Worm (Caenorhabditis elegans) whole organism, L2 larva: ENCODE results near the gene ttr-53.

Experiments
- C34F6.9 ChIP-seq: fragments of 150-350 bp; optimal IDR thresholded peaks from 2 replicates; lab custom pipeline; 2014; ENCODE audit warnings: missing biosample characterization, missing genetic modification characterization
- F13H6.1 ChIP-seq: sonication (generic microtip); optimal IDR thresholded peaks from 2 replicates; lab custom pipeline; 2016; ENCODE audit warnings: missing genetic modification characterization, missing compliant biosample characterization
- R02D3.7 ChIP-seq: fragments of 150-350 bp; optimal IDR thresholded peaks from 2 replicates; lab custom pipeline; 2014; ENCODE audit warnings: missing biosample characterization, missing genetic modification characterization
- Y55F3AM.14 ChIP-seq: fragments of 200-800 bp; sonication (Bioruptor generic); optimal IDR thresholded peaks from 2 replicates; lab custom pipeline; 2018; ENCODE audit warnings: mild to moderate bottlenecking, missing genetic modification characterization, missing compliant biosample characterization
- alr-1 ChIP-seq: fragments of 150-350 bp; optimal IDR thresholded peaks from 2 replicates; lab custom pipeline; 2014; ENCODE audit warnings: missing biosample characterization, missing genetic modification characterization
- aly-2 ChIP-seq: fragments of 150-350 bp; optimal IDR thresholded peaks from 2 replicates; lab custom pipeline; 2014; ENCODE audit warnings: missing biosample characterization, missing genetic modification characterization
- blmp-1 ChIP-seq: sonication (generic microtip); optimal IDR thresholded peaks from 2 replicates; lab custom pipeline; 2017; ENCODE audit warnings: missing genetic modification characterization, mild to moderate bottlenecking, missing compliant biosample characterization, antibody characterized with exemption, moderate library complexity; ENCODE audit not compliant: insufficient read depth
- ceh-16 ChIP-seq: fragments of 150-350 bp; optimal IDR thresholded peaks from 2 replicates; lab custom pipeline; 2014; ENCODE audit warnings: missing biosample characterization, missing genetic modification characterization
- dmd-4 ChIP-seq: sonication (generic microtip); optimal IDR thresholded peaks from 2 replicates; lab custom pipeline; 2017; ENCODE audit warnings: missing biosample characterization, missing genetic modification characterization
- egl-27 ChIP-seq: sonication (generic microtip); optimal IDR thresholded peaks from 3 replicates; lab custom pipeline; 2017; ENCODE audit warnings: missing biosample characterization, missing genetic modification reagents, missing genetic modification characterization
- gmeb-1 ChIP-seq: fragments of 150-350 bp; optimal IDR thresholded peaks from 2 replicates; lab custom pipeline; 2014; ENCODE audit warnings: missing biosample characterization, missing genetic modification characterization
- lin-11 ChIP-seq: fragments of 150-350 bp; sonication (generic microtip); optimal IDR thresholded peaks from 2 replicates; lab custom pipeline; 2014; ENCODE audit warnings: missing biosample characterization, missing genetic modification characterization, inconsistent platforms, mixed read lengths
- lin-13 ChIP-seq: fragments of 150-350 bp; optimal IDR thresholded peaks from 2 replicates; lab custom pipeline; 2014; ENCODE audit warnings: missing biosample characterization, missing genetic modification reagents, missing genetic modification characterization
- lin-39 ChIP-seq: fragments of 150-350 bp; optimal IDR thresholded peaks from 2 replicates; lab custom pipeline; 2014; ENCODE audit warnings: missing biosample characterization, missing genetic modification reagents, missing genetic modification characterization
- mab-5 ChIP-seq: fragments of 150-350 bp; optimal IDR thresholded peaks from 2 replicates; lab custom pipeline; 2014; ENCODE audit warnings: missing biosample characterization, missing genetic modification characterization
- mdl-1 ChIP-seq, 2 experiments: fragments of 150-350 bp in 1 of 2; sonication (generic microtip) in 1 of 2; optimal IDR thresholded peaks; 2 replicates each; lab custom pipeline; 2017; ENCODE audit warnings: missing biosample characterization in 2 of 2, missing genetic modification characterization in 2 of 2
- nhr-10 ChIP-seq: sonication (generic microtip); optimal IDR thresholded peaks from 2 replicates; lab custom pipeline; 2017; ENCODE audit warnings: missing biosample characterization, missing genetic modification characterization
- nhr-11 ChIP-seq: fragments of 150-350 bp; optimal IDR thresholded peaks from 2 replicates; lab custom pipeline; 2014; ENCODE audit warnings: missing biosample characterization, missing genetic modification characterization
- nhr-12 ChIP-seq: fragments of 150-350 bp; optimal IDR thresholded peaks from 2 replicates; lab custom pipeline; 2014; ENCODE audit warnings: missing biosample characterization, missing genetic modification characterization
- nhr-129 ChIP-seq: fragments of 150-350 bp; optimal IDR thresholded peaks from 2 replicates; lab custom pipeline; 2014; ENCODE audit warnings: missing biosample characterization, missing genetic modification characterization
- nhr-21 ChIP-seq: fragments of 150-350 bp; optimal IDR thresholded peaks from 2 replicates; lab custom pipeline; 2014; ENCODE audit warnings: missing biosample characterization, missing genetic modification characterization
- nhr-23 ChIP-seq: fragments of 150-350 bp; optimal IDR thresholded peaks from 2 replicates; lab custom pipeline; 2014; ENCODE audit warnings: missing biosample characterization, missing genetic modification reagents, missing genetic modification characterization
- nhr-237 ChIP-seq: fragments of 150-350 bp; optimal IDR thresholded peaks from 2 replicates; lab custom pipeline; 2014; ENCODE audit warnings: missing biosample characterization, missing genetic modification characterization
- nhr-25 ChIP-seq: fragments of 150-350 bp; sonication (generic microtip); optimal IDR thresholded peaks from 3 replicates; lab custom pipeline; 2014; ENCODE audit warnings: missing biosample characterization, missing genetic modification characterization
- nhr-6 ChIP-seq: fragments of 150-350 bp; optimal IDR thresholded peaks from 2 replicates; lab custom pipeline; 2014; ENCODE audit warnings: missing biosample characterization, missing genetic modification characterization
- nhr-77 ChIP-seq: fragments of 150-350 bp; optimal IDR thresholded peaks from 2 replicates; lab custom pipeline; 2014; ENCODE audit warnings: missing biosample characterization, missing genetic modification characterization
- peb-1 ChIP-seq: fragments of 150-350 bp; optimal IDR thresholded peaks from 2 replicates; lab custom pipeline; 2014; ENCODE audit warnings: missing biosample characterization, missing genetic modification characterization
- sem-4 ChIP-seq: fragments of 150-350 bp; optimal IDR thresholded peaks from 2 replicates; lab custom pipeline; 2014; ENCODE audit warnings: missing biosample characterization, missing genetic modification reagents, missing genetic modification characterization
- skn-1 ChIP-seq: sonication (generic microtip); optimal IDR thresholded peaks from 2 replicates; lab custom pipeline; 2017; ENCODE audit warnings: missing biosample characterization, missing genetic modification characterization
- sma-3 ChIP-seq: sonication (generic microtip); optimal IDR thresholded peaks from 2 replicates; lab custom pipeline; 2016; ENCODE audit warnings: missing genetic modification reagents, missing genetic modification characterization, missing compliant biosample characterization
- sma-9 ChIP-seq, 2 experiments: fragments of 150-350 bp in 1 of 2; sonication (generic microtip) in 1 of 2; optimal IDR thresholded peaks; 2 replicates each; lab custom pipeline; 2014 to 2016; ENCODE audit warnings: missing genetic modification characterization in 2 of 2, mild to moderate bottlenecking in 1 of 2, missing biosample characterization in 1 of 2, missing compliant biosample characterization in 1 of 2, missing genetic modification reagents in 1 of 2, moderate library complexity in 1 of 2
- snpc-4 ChIP-seq: fragments of 150-350 bp; optimal IDR thresholded peaks from 2 replicates; lab custom pipeline; 2014; ENCODE audit warnings: missing biosample characterization, missing genetic modification characterization
- unc-39 ChIP-seq: fragments of 150-350 bp; optimal IDR thresholded peaks from 2 replicates; lab custom pipeline; 2014; ENCODE audit warnings: missing biosample characterization, missing genetic modification characterization
- unc-55 ChIP-seq: fragments of 150-350 bp; sonication (generic microtip); optimal IDR thresholded peaks from 3 replicates; lab custom pipeline; 2014; ENCODE audit warnings: missing biosample characterization, missing genetic modification reagents, missing genetic modification characterization
- unc-62 ChIP-seq: fragments of 150-350 bp; optimal IDR thresholded peaks from 2 replicates; lab custom pipeline; 2014; ENCODE audit warnings: missing biosample characterization, missing genetic modification reagents, missing genetic modification characterization
- zag-1 ChIP-seq: fragments of 150-350 bp; optimal IDR thresholded peaks from 2 replicates; lab custom pipeline; 2014; ENCODE audit warnings: missing biosample characterization, missing genetic modification characterization
- ztf-11 ChIP-seq: sonication (generic microtip); optimal IDR thresholded peaks from 2 replicates; lab custom pipeline; 2017; ENCODE audit warnings: missing biosample characterization, missing genetic modification characterization
- ztf-4 ChIP-seq: fragments of 150-350 bp; optimal IDR thresholded peaks from 2 replicates; lab custom pipeline; 2014; ENCODE audit warnings: missing biosample characterization, missing genetic modification characterization

ttr-53 gene

ce11 chrIV:10115142-10115541 lies 42.7 kb upstream of the ttr-53 start, which contains the start of gene C04G2.10:
Gene C04G2.10 (plus strand): TSS chrIV:10115442.
- TF ChIP-seq mdl-1 (tag; optimal IDR thresholded peaks at IDR 0.05; lab: Kevin White, UChicago) (no peak), unc-39 (tag; lab: Kevin White, UChicago) (no peak)

DNA sequence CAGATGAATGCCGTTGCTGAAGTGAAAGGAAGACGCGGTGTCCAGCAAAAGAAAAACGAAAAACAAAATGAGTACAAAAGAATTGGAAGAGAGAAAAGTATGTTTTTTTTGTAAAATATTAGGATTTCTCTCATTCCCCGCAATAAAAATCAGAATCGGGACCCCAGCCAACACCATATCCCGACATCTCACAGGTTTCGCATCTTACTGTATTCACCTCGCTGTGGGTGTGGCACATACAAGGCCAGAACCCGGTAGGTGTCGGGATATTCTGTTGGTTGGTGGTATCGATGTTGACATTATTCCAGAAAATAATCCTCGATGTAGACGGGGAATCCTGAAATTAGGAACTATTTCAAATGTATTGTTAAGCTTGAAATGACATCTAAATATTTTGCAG lies 41.1 kb upstream of the ttr-53 start:
- TF ChIP-seq alr-1 (tag; lab: Kevin White, UChicago) (no peak), egl-27 (tag; lab: Kevin White, UChicago) (no peak)

DNA sequence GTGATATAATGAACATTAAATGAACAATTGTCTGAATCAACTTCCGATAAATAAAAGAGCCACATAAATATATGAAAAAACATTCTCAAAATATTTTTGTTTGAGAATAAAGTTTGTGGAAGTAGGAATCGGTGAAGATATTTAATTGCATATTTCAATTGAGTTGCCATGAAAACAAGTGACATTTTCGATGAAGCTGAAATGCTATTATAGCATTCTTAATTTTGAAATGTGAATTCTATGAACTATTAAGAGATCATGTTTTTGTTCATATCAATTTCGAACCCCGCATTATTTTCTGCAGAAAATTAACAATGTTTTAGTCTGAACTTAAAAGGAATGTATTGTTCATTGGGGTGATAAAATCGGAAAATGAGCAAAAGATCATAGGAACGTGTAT lies 35.6 kb upstream of the ttr-53 start, which contains the start of gene irld-21:
TSS of gene irld-21 (minus strand) at position 101 of the 400 bp plus-strand sequence.
- TF ChIP-seq nhr-77 (no peak), dmd-4 (tag; lab: Kevin White, UChicago) (no peak), nhr-12 (tag; lab: Kevin White, UChicago) (no peak)
- TF ChIP-seq, all 48 proteins: peak for 0

DNA sequence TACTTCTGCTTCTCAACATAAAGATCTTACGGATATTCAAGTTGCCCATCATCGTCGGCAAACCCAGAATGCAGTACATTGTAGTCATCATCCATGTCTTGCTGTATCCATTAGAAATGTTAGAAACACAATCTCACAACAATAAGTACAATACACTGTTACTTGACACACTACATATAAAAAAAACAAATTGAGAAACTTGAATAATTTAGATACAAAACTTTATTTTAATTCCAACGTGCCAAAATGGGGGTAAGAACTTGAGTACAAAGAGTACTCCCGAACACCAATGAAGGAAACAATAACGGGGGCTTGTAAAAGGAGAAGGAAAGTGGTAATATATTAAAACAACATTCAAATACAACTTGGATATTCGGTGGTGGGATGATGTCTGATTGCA lies 31.3 kb upstream of the ttr-53 start, which contains the start of gene ctf-18:
TSS of gene ctf-18 (minus strand) at position 101 of the 400 bp plus-strand sequence.
- no peak for TF ChIP-seq unc-39 (tag; lab: Kevin White, UChicago)
- no peak for TF ChIP-seq peb-1 (tag; lab: Kevin White, UChicago)
- no peak for TF ChIP-seq alr-1 (tag; lab: Kevin White, UChicago)
- no peak for TF ChIP-seq unc-55 (GFP tag; lab: Kevin White, UChicago)
- TF ChIP-seq C34F6.9 (tag; lab: Kevin White, UChicago), result no peak
- TF ChIP-seq mab-5 (tag; lab: Kevin White, UChicago), result no peak
- TF ChIP-seq sma-9 (GFP tag; optimal IDR thresholded peaks at IDR 0.05; lab: Kevin White, UChicago), result no peak
- no peak for TF ChIP-seq sma-9 (tag; optimal IDR thresholded peaks at IDR 0.05; lab: Kevin White, UChicago)
- TF ChIP-seq unc-62 (GFP tag; lab: Kevin White, UChicago), result no peak
- TF ChIP-seq nhr-23 (tag; lab: Kevin White, UChicago), result no peak
- no peak for TF ChIP-seq dmd-4 (tag; lab: Kevin White, UChicago)
- TF ChIP-seq, all 48 proteins: peak for 0

DNA sequence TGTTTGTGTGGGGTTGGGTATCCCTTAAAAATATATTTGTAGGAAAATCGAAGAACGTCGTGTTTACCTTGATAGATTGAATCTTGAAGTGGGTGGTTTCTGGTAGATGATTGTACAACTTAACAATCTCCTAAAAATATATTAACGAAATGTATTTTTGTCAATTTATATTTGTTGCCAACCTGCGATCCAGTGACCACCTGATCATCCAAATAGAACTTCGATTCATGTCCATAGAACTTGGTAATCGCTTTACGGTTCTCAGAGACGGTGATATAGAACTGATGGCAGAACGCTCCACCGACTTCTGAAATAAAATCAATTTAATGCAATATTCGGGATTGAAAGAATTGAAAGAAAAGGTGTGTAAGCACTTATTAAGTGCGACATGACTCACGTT lies 29.4 kb upstream of the ttr-53 start:
- TF ChIP-seq snpc-4 (no peak), nhr-10 (tag; lab: Kevin White, UChicago) (no peak), unc-39 (tag; lab: Kevin White, UChicago) (no peak), ceh-16 (tag; lab: Kevin White, UChicago) (no peak), R02D3.7 (tag; lab: Kevin White, UChicago) (no peak), egl-27 (tag; lab: Kevin White, UChicago) (no peak), nhr-25 (tag; lab: Kevin White, UChicago) (no peak), dmd-4 (tag; lab: Kevin White, UChicago) (no peak), peb-1 (tag; lab: Kevin White, UChicago) (no peak), zag-1 (no peak)

DNA sequence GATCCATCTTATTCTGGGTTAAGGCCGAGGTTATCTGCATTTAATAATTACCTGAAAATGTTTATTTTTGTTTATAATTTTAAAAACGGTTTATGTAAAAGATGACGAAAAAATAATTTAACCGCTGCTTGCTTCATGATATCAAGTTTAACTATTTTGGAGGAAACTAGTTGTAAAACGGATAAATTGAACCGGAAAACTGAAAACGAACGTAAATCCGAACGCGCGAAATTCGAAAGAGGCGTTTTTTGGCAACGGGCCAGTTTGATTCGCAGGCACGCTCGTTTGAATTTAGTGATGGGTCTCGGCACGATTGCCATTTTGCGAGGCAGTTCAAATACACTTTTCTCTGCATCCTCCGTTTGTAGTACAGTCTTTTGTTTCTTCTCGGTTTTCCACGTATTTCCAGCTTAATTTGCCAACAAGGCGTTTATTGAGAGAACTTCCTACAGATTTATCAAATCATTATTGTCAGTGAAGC lies 28.9 kb upstream of the ttr-53 start, which contains the start of the genes gtbp-1 and K08F4.3:
TSS of gene gtbp-1 (minus strand) at position 51 of the 481 bp plus-strand sequence.
TSS of gene K08F4.3 (plus strand) at position 352 of the 481 bp plus-strand sequence.
- TF ChIP-seq lin-39 (tag; lab: Kevin White, UChicago), result no peak
- TF ChIP-seq nhr-237 (tag; lab: Kevin White, UChicago), result no peak
- TF ChIP-seq nhr-129 (tag; lab: Kevin White, UChicago), result peak; percentile 90
- TF ChIP-seq snpc-4, result peak; percentile 10
- no peak for TF ChIP-seq nhr-77
- peak; percentile 22 for TF ChIP-seq sem-4 (tag; lab: Kevin White, UChicago)
- no peak for TF ChIP-seq unc-62 (GFP tag; lab: Kevin White, UChicago)
- no peak for TF ChIP-seq mab-5 (tag; lab: Kevin White, UChicago)
- TF ChIP-seq nhr-11 (tag; lab: Kevin White, UChicago), result no peak
- no peak for TF ChIP-seq blmp-1 (tag; lab: Kevin White, UChicago)
- no peak for TF ChIP-seq skn-1
- TF ChIP-seq dmd-4 (tag; lab: Kevin White, UChicago), result no peak
- TF ChIP-seq peb-1 (tag; lab: Kevin White, UChicago), result no peak
- TF ChIP-seq R02D3.7 (tag; lab: Kevin White, UChicago), result no peak
- no peak for TF ChIP-seq nhr-12 (tag; lab: Kevin White, UChicago)
- TF ChIP-seq Y55F3AM.14, result no peak
- no peak for TF ChIP-seq nhr-25 (tag; lab: Kevin White, UChicago)
- peak; percentile 52 for TF ChIP-seq F13H6.1 (tag; lab: Kevin White, UChicago)
- TF ChIP-seq lin-13 (GFP tag; lab: Kevin White, UChicago), result peak; percentile 63
- TF ChIP-seq lin-11, result peak; percentile 84
- peak; percentile 66 for TF ChIP-seq sma-3 (GFP tag; lab: Kevin White, UChicago)
- no peak for TF ChIP-seq ztf-4 (tag; lab: Kevin White, UChicago)
- no peak for TF ChIP-seq ztf-11 (tag; lab: Kevin White, UChicago)
- no peak for TF ChIP-seq nhr-6 (tag; lab: Kevin White, UChicago)
- no peak for TF ChIP-seq unc-39 (tag; lab: Kevin White, UChicago)
- TF ChIP-seq sma-9 (GFP tag; optimal IDR thresholded peaks at IDR 0.05; lab: Kevin White, UChicago), result peak; percentile 39
- no peak for TF ChIP-seq sma-9 (tag; optimal IDR thresholded peaks at IDR 0.05; lab: Kevin White, UChicago)
- TF ChIP-seq nhr-23 (tag; lab: Kevin White, UChicago), result no peak
- TF ChIP-seq aly-2, result no peak
- TF ChIP-seq ceh-16 (tag; lab: Kevin White, UChicago), result no peak
- TF ChIP-seq unc-55 (GFP tag; lab: Kevin White, UChicago), result peak; percentile 94
- no peak for TF ChIP-seq mdl-1 (tag; optimal IDR thresholded peaks at IDR 0.05; lab: Kevin White, UChicago)
- peak; percentile 2 for TF ChIP-seq nhr-21
- peak; percentile 20 for TF ChIP-seq zag-1
- TF ChIP-seq egl-27 (tag; lab: Kevin White, UChicago), result no peak
- TF ChIP-seq gmeb-1 (tag; lab: Kevin White, UChicago), result peak; percentile 90
